Worm (Caenorhabditis elegans) whole organism, mixed stage, embryonic: ENCODE measurements around the gene T06A1.1.

ENCODE experiments used
- bed-3 ChIP-seq: fragments of 200-800 bp; sonication (Bioruptor generic); optimal IDR thresholded peaks from 3 replicates; lab custom pipeline; 2018; ENCODE audit warnings: mild to moderate bottlenecking, missing genetic modification characterization, moderate library complexity, missing compliant biosample characterization
- elt-3 ChIP-seq: fragments of 150-350 bp; optimal IDR thresholded peaks from 2 replicates; lab custom pipeline; 2014; ENCODE audit warnings: missing biosample characterization, missing genetic modification characterization
- hlh-1 ChIP-seq: fragments of 150-350 bp; optimal IDR thresholded peaks from 2 replicates; lab custom pipeline; 2014; ENCODE audit warnings: missing biosample characterization, missing genetic modification reagents, missing genetic modification characterization
- lin-13 ChIP-seq: fragments of 150-350 bp; optimal IDR thresholded peaks from 2 replicates; lab custom pipeline; 2014; ENCODE audit warnings: missing biosample characterization, missing genetic modification characterization
- mab-5 ChIP-seq: fragments of 150-350 bp; optimal IDR thresholded peaks from 2 replicates; lab custom pipeline; 2014; ENCODE audit warnings: missing biosample characterization, missing genetic modification characterization
- mep-1 ChIP-seq: fragments of 150-350 bp; optimal IDR thresholded peaks from 2 replicates; lab custom pipeline; 2017; ENCODE audit warnings: missing biosample characterization, missing genetic modification reagents, missing genetic modification characterization, inconsistent platforms
- nhr-12 ChIP-seq: fragments of 150-350 bp; optimal IDR thresholded peaks from 2 replicates; lab custom pipeline; 2014; ENCODE audit warnings: missing biosample characterization, missing genetic modification characterization
- nhr-76 ChIP-seq: sonication (generic microtip); optimal IDR thresholded peaks from 2 replicates; lab custom pipeline; 2017; ENCODE audit warnings: missing biosample characterization, missing genetic modification characterization
- sem-2 ChIP-seq: fragments of 200-800 bp; sonication (Bioruptor generic); optimal IDR thresholded peaks from 2 replicates; lab custom pipeline; 2018; ENCODE audit warnings: mild to moderate bottlenecking, missing genetic modification characterization, missing compliant biosample characterization
- snpc-4 ChIP-seq: fragments of 150-350 bp; optimal IDR thresholded peaks from 2 replicates; lab custom pipeline; 2014; ENCODE audit warnings: missing biosample characterization, missing genetic modification characterization
- sptf-1 ChIP-seq: sonication (generic microtip); optimal IDR thresholded peaks from 2 replicates; lab custom pipeline; 2017; ENCODE audit warnings: mild to moderate bottlenecking, missing genetic modification characterization, moderate library complexity, missing compliant biosample characterization
- unc-39 ChIP-seq: fragments of 150-350 bp; optimal IDR thresholded peaks from 2 replicates; lab custom pipeline; 2014; ENCODE audit warnings: missing biosample characterization, missing genetic modification characterization
- zip-8 ChIP-seq: fragments of 150-350 bp; optimal IDR thresholded peaks from 2 replicates; lab custom pipeline; 2014; ENCODE audit warnings: missing biosample characterization, missing genetic modification characterization
- ztf-11 ChIP-seq: fragments of 150-350 bp; optimal IDR thresholded peaks from 2 replicates; lab custom pipeline; 2014; ENCODE audit warnings: missing biosample characterization, missing genetic modification characterization

- TF ChIP-seq unc-39 (no peak), snpc-4 (no peak), mep-1 (tag; lab: Kevin White, UChicago) (no peak), bed-3 (GFP tag; lab: Kevin White, UChicago) (no peak), nhr-12 (tag; lab: Kevin White, UChicago) (no peak), ztf-11 (no peak), elt-3 (tag; lab: Kevin White, UChicago) (no peak), mab-5 (tag; lab: Kevin White, UChicago) (no peak), nhr-76 (no peak), sem-2 (GFP tag; lab: Kevin White, UChicago) (no peak), hlh-1 (tag; lab: Kevin White, UChicago) (no peak), lin-13 (tag; lab: Kevin White, UChicago) (no peak), zip-8 (tag; lab: Kevin White, UChicago) (no peak), sptf-1 (tag; lab: Kevin White, UChicago) (no peak)
Measured at ce11 chrV:1966962-1967361, 41.6 kb upstream of the T06A1.1 start.
